Fruit fly (Drosophila melanogaster) whole organism, embryonic: ENCODE data around the gene Sodq.

Experiments
- CG10209 ChIP-seq: fragments of 200-800 bp; sonication (Bioruptor generic); optimal IDR thresholded peaks from 3 replicates; lab custom pipeline; 2017; ENCODE audit warnings: missing biosample characterization, mild to moderate bottlenecking, missing genetic modification characterization, missing genetic modification reagents
- CG10543 ChIP-seq: fragments of 200-800 bp; sonication (Bioruptor generic); optimal IDR thresholded peaks from 3 replicates; lab custom pipeline; 2017; ENCODE audit warnings: missing biosample characterization, mild to moderate bottlenecking, missing genetic modification characterization, moderate library complexity
- CG11456 ChIP-seq: fragments of 200-800 bp; sonication (Bioruptor generic); IDR thresholded peaks from 3 replicates; pipeline ENCODE4 v1.3.6; 2022; ENCODE audit warnings: missing biosample characterization, missing genetic modification characterization
- CG13424 ChIP-seq: fragments of 200-800 bp; sonication (Bioruptor generic); optimal IDR thresholded peaks from 2 replicates; lab custom pipeline; 2019; ENCODE audit warnings: missing biosample characterization, mild to moderate bottlenecking, missing genetic modification characterization, moderate library complexity
- CG13624 ChIP-seq: fragments of 200-800 bp; sonication (Bioruptor generic); optimal IDR thresholded peaks from 2 replicates; lab custom pipeline; 2016; ENCODE audit warnings: missing biosample characterization, missing genetic modification characterization
- CG13894 ChIP-seq: fragments of 200-800 bp; sonication (Bioruptor generic); optimal IDR thresholded peaks from 3 replicates; lab custom pipeline; 2018; ENCODE audit warnings: missing biosample characterization, mild to moderate bottlenecking, missing genetic modification characterization, moderate library complexity
- CG15514 ChIP-seq: fragments of 200-800 bp; sonication (Bioruptor generic); optimal IDR thresholded peaks from 3 replicates; lab custom pipeline; 2017; ENCODE audit warnings: missing biosample characterization, missing genetic modification characterization, mild to moderate bottlenecking, moderate library complexity, missing genetic modification reagents
- CG15696 ChIP-seq: fragments of 200-800 bp; sonication (Bioruptor generic); optimal IDR thresholded peaks from 2 replicates; lab custom pipeline; 2019; ENCODE audit warnings: missing biosample characterization, mild to moderate bottlenecking, missing genetic modification characterization, moderate library complexity
- CG1603 ChIP-seq: fragments of 200-800 bp; sonication (Bioruptor generic); optimal IDR thresholded peaks from 2 replicates; lab custom pipeline; 2019; ENCODE audit warnings: missing biosample characterization, mild to moderate bottlenecking, missing genetic modification characterization, moderate library complexity
- CG2712 ChIP-seq: fragments of 200-800 bp; optimal IDR thresholded peaks from 3 replicates; lab custom pipeline; 2019; ENCODE audit warnings: missing biosample characterization, mild to moderate bottlenecking, missing genetic modification characterization, moderate library complexity
- CG2889 ChIP-seq: fragments of 200-800 bp; sonication (Bioruptor generic); IDR thresholded peaks from 3 replicates; pipeline ENCODE4 v1.3.6; 2022; ENCODE audit warnings: missing biosample characterization, missing genetic modification characterization
- CG3065 ChIP-seq: fragments of 200-800 bp; sonication (Bioruptor generic); optimal IDR thresholded peaks from 2 replicates; lab custom pipeline; 2016; ENCODE audit warnings: missing biosample characterization, missing genetic modification characterization
- CG31388 ChIP-seq: fragments of 200-800 bp; sonication (Bioruptor generic); optimal IDR thresholded peaks from 2 replicates; lab custom pipeline; 2016; ENCODE audit warnings: missing biosample characterization, missing genetic modification characterization
- CG33213 ChIP-seq: fragments of 200-800 bp; sonication (Bioruptor generic); optimal IDR thresholded peaks from 3 replicates; lab custom pipeline; 2016; ENCODE audit warnings: missing biosample characterization, missing genetic modification characterization
- CG4282 ChIP-seq: fragments of 200-800 bp; sonication (Bioruptor generic); optimal IDR thresholded peaks from 2 replicates; lab custom pipeline; 2016; ENCODE audit warnings: missing biosample characterization, missing genetic modification characterization
- CG6175 ChIP-seq: fragments of 200-800 bp; sonication (Bioruptor generic); IDR thresholded peaks from 3 replicates; pipeline ENCODE4 v1.3.6; 2022; ENCODE audit warnings: missing biosample characterization, missing genetic modification characterization
- CG7839 ChIP-seq: fragments of 200-800 bp; sonication (Bioruptor generic); optimal IDR thresholded peaks from 3 replicates; lab custom pipeline; 2018; ENCODE audit warnings: missing biosample characterization, mild to moderate bottlenecking, missing genetic modification characterization, moderate library complexity
- CG8290 ChIP-seq, 3 experiments: fragments of 200-800 bp; sonication (Bioruptor generic); optimal IDR thresholded peaks; 2 replicates each; lab custom pipeline; 2016 to 2019; ENCODE audit warnings: missing biosample characterization in 3 of 3, missing genetic modification characterization in 3 of 3, mild to moderate bottlenecking in 2 of 3, moderate library complexity in 1 of 3
- CG8359 ChIP-seq: fragments of 200-800 bp; sonication (Bioruptor generic); optimal IDR thresholded peaks from 2 replicates; lab custom pipeline; 2017; ENCODE audit warnings: missing biosample characterization, mild to moderate bottlenecking, missing genetic modification characterization, borderline replicate concordance
- CG8944 ChIP-seq: fragments of 200-800 bp; sonication (Bioruptor generic); optimal IDR thresholded peaks from 3 replicates; lab custom pipeline; 2016; ENCODE audit warnings: missing biosample characterization, missing genetic modification characterization
- CG9609 ChIP-seq: fragments of 200-800 bp; sonication (Bioruptor generic); optimal IDR thresholded peaks from 3 replicates; lab custom pipeline; 2016; ENCODE audit warnings: missing biosample characterization, missing genetic modification characterization
- CG9932 ChIP-seq: fragments of 200-800 bp; sonication (Bioruptor generic); IDR thresholded peaks from 2 replicates; pipeline ENCODE4 v1.3.6; 2022; ENCODE audit warnings: missing biosample characterization, missing genetic modification characterization
- Fer1 ChIP-seq: fragments of 200-800 bp; sonication (Bioruptor generic); optimal IDR thresholded peaks from 2 replicates; lab custom pipeline; 2017; ENCODE audit warnings: missing biosample characterization, mild to moderate bottlenecking, missing genetic modification characterization
- Hr51 ChIP-seq, 2 experiments: fragments of 200-800 bp; sonication (Bioruptor generic); optimal IDR thresholded peaks; 2 replicates in 1 of 2; 3 replicates in 1 of 2; lab custom pipeline; 2016 to 2018; ENCODE audit warnings: missing biosample characterization in 2 of 2, missing genetic modification characterization in 2 of 2, mild to moderate bottlenecking in 1 of 2, moderate library complexity in 1 of 2
- Lhr ChIP-seq: fragments of 200-800 bp; sonication (Bioruptor generic); optimal IDR thresholded peaks from 3 replicates; lab custom pipeline; 2017; ENCODE audit warnings: mild to moderate bottlenecking, missing biosample characterization, missing genetic modification reagents, missing genetic modification characterization
- Optix ChIP-seq: fragments of 200-800 bp; sonication (Bioruptor generic); IDR thresholded peaks from 3 replicates; pipeline ENCODE4 v1.3.6; 2022; ENCODE audit warnings: missing biosample characterization, missing genetic modification characterization
- Sry-δ ChIP-seq: fragments of 200-800 bp; sonication (Bioruptor generic); optimal IDR thresholded peaks from 2 replicates; lab custom pipeline; 2016; ENCODE audit warnings: missing biosample characterization, missing genetic modification characterization
- abd-A ChIP-seq: fragments of 200-800 bp; sonication (Bioruptor generic); optimal IDR thresholded peaks from 3 replicates; lab custom pipeline; 2019; ENCODE audit warnings: missing biosample characterization, mild to moderate bottlenecking, missing genetic modification characterization, moderate library complexity
- ato ChIP-seq: fragments of 200-800 bp; sonication (Bioruptor generic); IDR thresholded peaks from 2 replicates; pipeline ENCODE4 v1.3.6; 2022; ENCODE audit warnings: missing biosample characterization, missing genetic modification characterization; ENCODE audit not compliant: partially characterized antibody
- btn ChIP-seq: fragments of 200-800 bp; sonication (Bioruptor generic); optimal IDR thresholded peaks from 2 replicates; lab custom pipeline; 2016; ENCODE audit warnings: missing biosample characterization, missing genetic modification characterization
- cad ChIP-seq: fragments of >200 bp; optimal IDR thresholded peaks from 2 replicates; lab custom pipeline; 2017; ENCODE audit warnings: missing biosample characterization, missing genetic modification characterization
- cg ChIP-seq: fragments of 200-800 bp; sonication (Bioruptor generic); optimal IDR thresholded peaks from 3 replicates; lab custom pipeline; 2019; ENCODE audit warnings: missing biosample characterization, mild to moderate bottlenecking, missing genetic modification characterization, moderate library complexity
- crc ChIP-seq: fragments of 200-800 bp; sonication (Bioruptor generic); optimal IDR thresholded peaks from 2 replicates; lab custom pipeline; 2016; ENCODE audit warnings: missing biosample characterization, missing genetic modification characterization
- dimm ChIP-seq: fragments of 200-800 bp; sonication (Bioruptor generic); IDR thresholded peaks from 2 replicates; pipeline ENCODE4 v1.3.6; 2022; ENCODE audit warnings: missing biosample characterization, missing genetic modification characterization
- disco-r ChIP-seq: fragments of 200-800 bp; sonication (Bioruptor generic); optimal IDR thresholded peaks from 2 replicates; lab custom pipeline; 2016; ENCODE audit warnings: missing biosample characterization, missing genetic modification characterization
- dpn ChIP-seq, 2 experiments: fragments of 200-800 bp; sonication (Bioruptor generic); optimal IDR thresholded peaks; 3 replicates each; lab custom pipeline; 2016; ENCODE audit warnings: missing biosample characterization in 2 of 2, missing genetic modification characterization in 2 of 2
- insv ChIP-seq, 2 experiments: fragments of 200-800 bp; sonication (Bioruptor generic); optimal IDR thresholded peaks; 3 replicates each; lab custom pipeline; 2016 to 2018; ENCODE audit warnings: missing biosample characterization in 2 of 2, missing genetic modification characterization in 2 of 2
- inv ChIP-seq: fragments of 200-800 bp; sonication (Bioruptor generic); IDR thresholded peaks from 2 replicates; pipeline ENCODE4 v1.3.6; 2022; ENCODE audit warnings: missing biosample characterization, missing genetic modification characterization; ENCODE audit not compliant: partially characterized antibody
- jumu ChIP-seq: fragments of 200-800 bp; sonication (Bioruptor generic); optimal IDR thresholded peaks from 3 replicates; lab custom pipeline; 2016; ENCODE audit warnings: missing biosample characterization, missing genetic modification characterization
- lbe ChIP-seq: fragments of 200-800 bp; sonication (Bioruptor generic); optimal IDR thresholded peaks from 2 replicates; lab custom pipeline; 2016; ENCODE audit warnings: missing biosample characterization, mild to moderate bottlenecking, missing genetic modification characterization
- luna ChIP-seq: fragments of 200-800 bp; sonication (Bioruptor generic); optimal IDR thresholded peaks from 2 replicates; lab custom pipeline; 2016; ENCODE audit warnings: missing biosample characterization, missing genetic modification characterization
- pfk ChIP-seq: fragments of 200-800 bp; sonication (Bioruptor generic); optimal IDR thresholded peaks from 2 replicates; lab custom pipeline; 2018; ENCODE audit warnings: missing biosample characterization, mild to moderate bottlenecking, missing genetic modification characterization, moderate library complexity
- slou ChIP-seq: fragments of 200-800 bp; sonication (Bioruptor generic); optimal IDR thresholded peaks from 3 replicates; lab custom pipeline; 2016; ENCODE audit warnings: missing biosample characterization, missing genetic modification characterization
- toy ChIP-seq: fragments of 200-800 bp; sonication (Bioruptor generic); IDR thresholded peaks from 2 replicates; pipeline ENCODE4 v1.3.6; 2022; ENCODE audit warnings: missing biosample characterization, missing genetic modification characterization
- trem ChIP-seq: fragments of 200-800 bp; optimal IDR thresholded peaks from 3 replicates; lab custom pipeline; 2019; ENCODE audit warnings: missing biosample characterization, mild to moderate bottlenecking, missing genetic modification characterization, moderate library complexity
- vnd ChIP-seq: fragments of 200-800 bp; sonication (Bioruptor generic); IDR thresholded peaks from 3 replicates; pipeline ENCODE4 v1.3.6; 2022; ENCODE audit warnings: missing biosample characterization, missing genetic modification characterization; ENCODE audit not compliant: partially characterized antibody
- z ChIP-seq: fragments of 200-800 bp; sonication (Bioruptor generic); IDR thresholded peaks from 3 replicates; pipeline ENCODE4 v1.3.6; 2022; ENCODE audit warnings: missing biosample characterization, missing genetic modification characterization

Sodq gene

DNA sequence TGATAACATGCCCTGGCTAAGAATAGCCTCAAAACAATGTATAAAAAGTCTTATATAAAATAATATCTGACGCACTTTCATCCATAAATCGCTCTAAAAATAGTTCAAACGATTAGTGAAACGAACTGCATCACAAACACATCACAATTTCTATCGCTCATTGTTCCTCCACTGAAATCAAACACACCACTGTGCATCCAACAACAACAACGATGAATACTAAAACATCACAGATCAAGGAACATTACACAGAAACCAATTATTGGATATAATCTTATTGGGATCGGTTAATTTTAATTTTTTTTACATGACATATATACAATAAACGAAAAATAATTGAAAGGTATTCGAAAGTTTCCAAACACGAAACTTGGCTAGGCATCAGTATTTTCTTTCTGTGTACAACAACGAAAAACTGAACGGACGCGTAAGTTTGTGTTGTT, 16.3 kb upstream of the Sodq start (continued):
- TF ChIP-seq dpn (GFP tag; optimal IDR thresholded peaks at IDR 0.05; lab: Kevin White, UChicago) (peak; percentile 75 to 83), insv (GFP tag; optimal IDR thresholded peaks at IDR 0.05; lab: Kevin White, UChicago) (no peak), CG9932 (no peak; the same call in none of the 2 replicates), jumu (GFP tag; lab: Kevin White, UChicago) (peak; percentile 16), Lhr (GFP tag; lab: Kevin White, UChicago) (peak; percentile 40), luna (GFP tag; lab: Kevin White, UChicago) (no peak), CG33213 (GFP tag; lab: Kevin White, UChicago) (peak; percentile 40), CG2889 (GFP tag; lab: Robert Waterston, UW) (no peak), CG10543 (GFP tag; lab: Kevin White, UChicago) (no peak), toy (no peak), Optix (no peak), trem (tag; lab: Kevin White, UChicago) (peak; percentile 63), CG4282 (no peak), CG8359 (GFP tag; lab: Kevin White, UChicago) (peak; percentile 59)
- TF ChIP-seq, all 482 proteins: peak for 315

- TF ChIP-seq dimm (GFP tag; lab: Robert Waterston, UW) (no peak), CG3065 (GFP tag; lab: Kevin White, UChicago) (no peak), CG11456 (GFP tag; lab: Robert Waterston, UW) (no peak), Hr51 (GFP tag; optimal IDR thresholded peaks at IDR 0.05; lab: Kevin White, UChicago) (peak in 1 of 2 experiments; percentile 64), inv (GFP tag; lab: Robert Waterston, UW) (no peak), CG13894 (tag; lab: Kevin White, UChicago) (peak; percentile 27), ato (GFP tag; lab: Robert Waterston, UW) (no peak), CG1603 (peak; percentile 15), CG10209 (GFP tag; lab: Kevin White, UChicago) (peak; percentile 42), Fer1 (GFP tag; lab: Kevin White, UChicago) (peak; percentile 49), cg (GFP tag; lab: Kevin White, UChicago) (peak; percentile 83), cad (no peak), CG15514 (GFP tag; lab: Kevin White, UChicago) (peak; percentile 10), CG8944 (no peak), CG13624 (GFP tag; lab: Kevin White, UChicago) (no peak), CG13424 (tag; lab: Kevin White, UChicago) (peak; percentile 58), btn (GFP tag; lab: Kevin White, UChicago) (no peak), slou (GFP tag; lab: Kevin White, UChicago) (no peak), CG9609 (GFP tag; lab: Kevin White, UChicago) (no peak), vnd (GFP tag; lab: Robert Waterston, UW) (no peak), Sry-δ (GFP tag; lab: Kevin White, UChicago) (no peak), toy (no peak), CG8290 (GFP tag; optimal IDR thresholded peaks at IDR 0.05; lab: Kevin White, UChicago) (no peak), CG8290 (tag; optimal IDR thresholded peaks at IDR 0.05; lab: Kevin White, UChicago) (peak in 1 of 2 experiments; percentile 27), CG15696 (tag; lab: Kevin White, UChicago) (no peak), crc (GFP tag; lab: Kevin White, UChicago) (no peak), disco-r (no peak), pfk (GFP tag; lab: Kevin White, UChicago) (no peak), CG6175 (GFP tag; lab: Robert Waterston, UW) (no peak), CG31388 (GFP tag; lab: Kevin White, UChicago) (no peak), CG2712 (tag; lab: Kevin White, UChicago) (peak; percentile 75), z (GFP tag; lab: Robert Waterston, UW) (no peak), lbe (GFP tag; lab: Kevin White, UChicago) (no peak), abd-A (tag; lab: Kevin White, UChicago) (peak; percentile 74), CG7839 (tag; lab: Kevin White, UChicago) (peak; percentile 59)
Measured at dm6 chr3R:25880198-25880970, 15.2 kb upstream of the Sodq start.
